Worm (Caenorhabditis elegans) whole organism, late embryonic: Measurements from ENCODE around the gene clec-3.

Experiments used
- C08G9.2 ChIP-seq: sonication (generic microtip); optimal IDR thresholded peaks from 2 replicates; lab custom pipeline; 2016; ENCODE audit warnings: mild to moderate bottlenecking, missing genetic modification characterization, moderate library complexity, missing compliant biosample characterization
- C38D4.7 ChIP-seq: fragments of 200-800 bp; sonication (Bioruptor generic); optimal IDR thresholded peaks from 2 replicates; lab custom pipeline; 2018; ENCODE audit warnings: mild to moderate bottlenecking, missing genetic modification characterization, moderate library complexity, missing compliant biosample characterization
- F13H6.1 ChIP-seq: sonication (generic microtip); optimal IDR thresholded peaks from 2 replicates; lab custom pipeline; 2016; ENCODE audit warnings: missing genetic modification characterization, missing compliant biosample characterization
- K09A11.1 ChIP-seq: sonication (generic microtip); optimal IDR thresholded peaks from 2 replicates; lab custom pipeline; 2017; ENCODE audit warnings: antibody characterized with exemption, mild to moderate bottlenecking, missing genetic modification characterization, missing compliant biosample characterization; ENCODE audit not compliant: insufficient read depth
- ahr-1 ChIP-seq: sonication (generic microtip); optimal IDR thresholded peaks from 2 replicates; lab custom pipeline; 2016; ENCODE audit warnings: missing genetic modification characterization, missing compliant biosample characterization
- ceh-14 ChIP-seq: sonication (generic microtip); optimal IDR thresholded peaks from 2 replicates; lab custom pipeline; 2016; ENCODE audit warnings: missing genotype, missing genetic modification characterization, missing compliant biosample characterization
- ceh-22 ChIP-seq: sonication (generic microtip); optimal IDR thresholded peaks from 2 replicates; lab custom pipeline; 2017; ENCODE audit warnings: missing biosample characterization, missing genetic modification characterization
- ceh-24 ChIP-seq: sonication (generic microtip); optimal IDR thresholded peaks from 2 replicates; lab custom pipeline; 2016; ENCODE audit warnings: mild to moderate bottlenecking, missing genetic modification characterization, missing compliant biosample characterization
- ceh-34 ChIP-seq: sonication (generic microtip); optimal IDR thresholded peaks from 2 replicates; lab custom pipeline; 2016; ENCODE audit warnings: mild to moderate bottlenecking, missing genetic modification characterization, missing compliant biosample characterization
- dve-1 ChIP-seq: sonication (generic microtip); optimal IDR thresholded peaks from 2 replicates; lab custom pipeline; 2017; ENCODE audit warnings: antibody characterized with exemption, mild to moderate bottlenecking, missing genetic modification characterization, missing compliant biosample characterization
- elt-2 ChIP-seq: sonication (generic microtip); optimal IDR thresholded peaks from 2 replicates; lab custom pipeline; 2016; ENCODE audit warnings: missing genetic modification reagents, missing genetic modification characterization, missing compliant biosample characterization
- elt-4 ChIP-seq: sonication (generic microtip); optimal IDR thresholded peaks from 2 replicates; lab custom pipeline; 2016; ENCODE audit warnings: missing genetic modification characterization, missing compliant biosample characterization
- fkh-6 ChIP-seq: sonication (generic microtip); optimal IDR thresholded peaks from 2 replicates; lab custom pipeline; 2016; ENCODE audit warnings: missing genetic modification characterization, missing compliant biosample characterization
- hlh-13 ChIP-seq: fragments of 200-800 bp; sonication (Bioruptor generic); optimal IDR thresholded peaks from 2 replicates; lab custom pipeline; 2018; ENCODE audit warnings: mild to moderate bottlenecking, missing genetic modification characterization, missing compliant biosample characterization
- hlh-30 ChIP-seq: sonication (generic microtip); optimal IDR thresholded peaks from 2 replicates; lab custom pipeline; 2017; ENCODE audit warnings: antibody characterized with exemption, missing genetic modification characterization, missing compliant biosample characterization; ENCODE audit not compliant: insufficient read depth
- madf-2 ChIP-seq: sonication (generic microtip); optimal IDR thresholded peaks from 2 replicates; lab custom pipeline; 2017; ENCODE audit warnings: missing genetic modification characterization, missing compliant biosample characterization
- mec-3 ChIP-seq: sonication (generic microtip); optimal IDR thresholded peaks from 2 replicates; lab custom pipeline; 2016; ENCODE audit warnings: borderline replicate concordance, missing genetic modification characterization, missing compliant biosample characterization
- nhr-11 ChIP-seq: fragments of 150-350 bp; optimal IDR thresholded peaks from 2 replicates; lab custom pipeline; 2014; ENCODE audit warnings: missing biosample characterization, missing genetic modification characterization
- nhr-232 ChIP-seq: sonication (generic microtip); optimal IDR thresholded peaks from 2 replicates; lab custom pipeline; 2016; ENCODE audit warnings: missing genetic modification characterization, missing compliant biosample characterization
- odd-2 ChIP-seq: sonication (generic microtip); optimal IDR thresholded peaks from 2 replicates; lab custom pipeline; 2017; ENCODE audit warnings: antibody characterized with exemption, mild to moderate bottlenecking, missing genetic modification characterization, missing compliant biosample characterization
- pax-1 ChIP-seq: fragments of 150-350 bp; optimal IDR thresholded peaks from 2 replicates; lab custom pipeline; 2014; ENCODE audit warnings: missing biosample characterization, missing genetic modification characterization
- pros-1 ChIP-seq: fragments of 150-350 bp; optimal IDR thresholded peaks from 2 replicates; lab custom pipeline; 2014; ENCODE audit warnings: missing biosample characterization, missing genetic modification reagents, missing genetic modification characterization
- rnt-1 ChIP-seq: sonication (generic microtip); optimal IDR thresholded peaks from 2 replicates; lab custom pipeline; 2016; ENCODE audit warnings: missing genetic modification characterization, missing compliant biosample characterization
- sdc-2 ChIP-seq: sonication (generic microtip); optimal IDR thresholded peaks from 2 replicates; lab custom pipeline; 2016; ENCODE audit warnings: missing genotype, missing genetic modification characterization, missing compliant biosample characterization
- sox-2 ChIP-seq: fragments of 200-800 bp; sonication (Bioruptor generic); IDR thresholded peaks from 2 replicates; pipeline ENCODE4 v1.3.6; 2022; ENCODE audit warnings: missing genetic modification reagents, missing genetic modification characterization, missing compliant biosample characterization
- sox-4 ChIP-seq: sonication (generic microtip); optimal IDR thresholded peaks from 2 replicates; lab custom pipeline; 2017; ENCODE audit warnings: mild to moderate bottlenecking, missing genetic modification characterization, inconsistent platforms, missing compliant biosample characterization
- unc-42 ChIP-seq: sonication (generic microtip); optimal IDR thresholded peaks from 2 replicates; lab custom pipeline; 2016; ENCODE audit warnings: missing genotype, missing genetic modification characterization, missing compliant biosample characterization
- unc-86 ChIP-seq: sonication (generic microtip); optimal IDR thresholded peaks from 2 replicates; lab custom pipeline; 2016; ENCODE audit warnings: missing genetic modification characterization, missing compliant biosample characterization
- zip-5 ChIP-seq: sonication (generic microtip); optimal IDR thresholded peaks from 2 replicates; lab custom pipeline; 2016; ENCODE audit warnings: missing genetic modification characterization, missing compliant biosample characterization

The clec-3 gene

ce11 chrII:3051332-3051731 is 31.6 kb upstream of the clec-3 start:
- TF ChIP-seq pax-1 (tag; lab: Kevin White, UChicago), result no peak
- no peak for TF ChIP-seq rnt-1 (tag; lab: Kevin White, UChicago)
- no peak for TF ChIP-seq sdc-2 (tag; lab: Kevin White, UChicago)
- no peak for TF ChIP-seq pros-1 (tag; lab: Kevin White, UChicago)
- no peak for TF ChIP-seq sox-2 (GFP tag; lab: Robert Waterston, UW)
- no peak for TF ChIP-seq unc-86 (tag; lab: Kevin White, UChicago)

- TF ChIP-seq elt-4 (tag; lab: Kevin White, UChicago), result no peak
- TF ChIP-seq rnt-1 (tag; lab: Kevin White, UChicago), result no peak
These were observed 31.0 kb upstream of the clec-3 start, which contains the start of gene sri-31 for ce11 chrII:3050703-3051102. Gene sri-31, plus strand, starts transcription at chrII:3051003.

- TF ChIP-seq ceh-24 (tag; lab: Kevin White, UChicago) (no peak), dve-1 (tag; lab: Kevin White, UChicago) (peak; percentile 62)
- TF ChIP-seq, all 69 proteins: peak for 1
These were observed 29.3 kb upstream of the clec-3 start for ce11 chrII:3048989-3049388.

- TF ChIP-seq F13H6.1 (tag; lab: Kevin White, UChicago), result no peak
- TF ChIP-seq mec-3 (tag; lab: Kevin White, UChicago), result no peak
- no peak for TF ChIP-seq ceh-14
These were observed 28.7 kb upstream of the clec-3 start, which contains the start of gene sri-28 for ce11 chrII:3048378-3048777. Gene sri-28, plus strand, starts transcription at chrII:3048678.

ce11 chrII:3045875-3046274 is 26.2 kb upstream of the clec-3 start, which contains the start of gene sri-30:
Gene sri-30, plus strand, starts transcription at chrII:3046175.
- TF ChIP-seq elt-4 (tag; lab: Kevin White, UChicago) (no peak), hlh-30 (tag; lab: Kevin White, UChicago) (no peak), ahr-1 (tag; lab: Kevin White, UChicago) (no peak), ceh-34 (tag; lab: Kevin White, UChicago) (no peak), odd-2 (no peak), fkh-6 (tag; lab: Kevin White, UChicago) (no peak), C08G9.2 (tag; lab: Kevin White, UChicago) (no peak), hlh-13 (GFP tag; lab: Kevin White, UChicago) (no peak), zip-5 (tag; lab: Kevin White, UChicago) (no peak), madf-2 (no peak)
- TF ChIP-seq, all 69 proteins: peak for 0

ce11 chrII:3045422-3045821 is 25.7 kb upstream of the clec-3 start:
- no peak for TF ChIP-seq nhr-232
- peak; percentile 29 for TF ChIP-seq elt-4 (tag; lab: Kevin White, UChicago)
- TF ChIP-seq, all 69 proteins: peak for 1

- no peak for TF ChIP-seq ceh-22
- TF ChIP-seq C38D4.7 (GFP tag; lab: Kevin White, UChicago), result no peak
- no peak for TF ChIP-seq K09A11.1
- no peak for TF ChIP-seq nhr-11 (tag; lab: Kevin White, UChicago)
- TF ChIP-seq rnt-1 (tag; lab: Kevin White, UChicago), result no peak
- TF ChIP-seq sox-4, result no peak
- TF ChIP-seq elt-2 (tag; lab: Kevin White, UChicago), result no peak
- TF ChIP-seq unc-42 (tag; lab: Kevin White, UChicago), result no peak
- TF ChIP-seq elt-4 (tag; lab: Kevin White, UChicago), result no peak
- TF ChIP-seq madf-2, result no peak
These were observed 24.3 kb upstream of the clec-3 start, which contains the start of gene sri-29 for ce11 chrII:3044023-3044422. Gene sri-29, plus strand, starts transcription at chrII:3044323.
